Fruit fly (Drosophila melanogaster): ENCODE results near the gene Cad96Ca.

Gene Cad96Ca

dm6 chr3R:25176517-25176916, 31.6 kb downstream of the Cad96Ca start (continued):
- TF ChIP-seq CG13424 (tag; optimal IDR thresholded peaks at IDR 0.05) (no peak), Hmr (GFP tag; optimal IDR thresholded peaks at IDR 0.05) (peak; percentile 9), CG2120 (GFP tag; optimal IDR thresholded peaks at IDR 0.05) (peak; percentile 17), jing (GFP tag; optimal IDR thresholded peaks at IDR 0.05) (no peak), CG12299 (tag; optimal IDR thresholded peaks at IDR 0.05) (no peak), CG1603 (tag; optimal IDR thresholded peaks at IDR 0.05) (peak; percentile 18), CHES-1-like (GFP tag; optimal IDR thresholded peaks at IDR 0.05) (no peak), Scr (GFP tag; IDR thresholded peaks at IDR 0.05; ENCODE audit: partially characterized antibody) (no peak), Pdp1 (GFP tag; optimal IDR thresholded peaks at IDR 0.05) (peak in 1 of 2 experiments; percentile 12), Optix (GFP tag; IDR thresholded peaks at IDR 0.05) (no peak), cas (GFP tag; IDR thresholded peaks at IDR 0.05) (no peak), Oaz (GFP tag; IDR thresholded peaks at IDR 0.05) (no peak), CG4820 (GFP tag; optimal IDR thresholded peaks at IDR 0.05) (no peak), Ets65A (GFP tag) (no peak), CG10274 (GFP tag; optimal IDR thresholded peaks at IDR 0.05) (no peak), Sin3A (optimal IDR thresholded peaks at IDR 0.05) (no peak), Deaf1 (tag; optimal IDR thresholded peaks at IDR 0.05) (no peak), CG17912 (GFP tag; optimal IDR thresholded peaks at IDR 0.05) (no peak), Myb (GFP tag; optimal IDR thresholded peaks at IDR 0.05) (no peak), Dad (GFP tag; optimal IDR thresholded peaks at IDR 0.05) (no peak), Dek (tag; optimal IDR thresholded peaks at IDR 0.05) (no peak), CG18764 (GFP tag; optimal IDR thresholded peaks at IDR 0.05) (no peak), Sox102F (GFP tag; optimal IDR thresholded peaks at IDR 0.05) (peak; percentile 18), row (GFP tag; IDR thresholded peaks at IDR 0.05) (peak; percentile 51), gro (GFP tag; optimal IDR thresholded peaks at IDR 0.05) (no peak), CG18619 (GFP tag; optimal IDR thresholded peaks at IDR 0.05) (no peak), CG9437 (GFP tag; optimal IDR thresholded peaks at IDR 0.05) (no peak), CG34376 (GFP tag; optimal IDR thresholded peaks at IDR 0.05) (no peak), Six4 (GFP tag; optimal IDR thresholded peaks at IDR 0.05) (no peak), chn (GFP tag; optimal IDR thresholded peaks at IDR 0.05) (no peak), zen2 (GFP tag; IDR thresholded peaks at IDR 0.05; ENCODE audit: partially characterized antibody) (no peak), CG16815 (GFP tag; optimal IDR thresholded peaks at IDR 0.05) (no peak), CG3995 (GFP tag; optimal IDR thresholded peaks at IDR 0.05) (no peak), CG18011 (GFP tag; optimal IDR thresholded peaks at IDR 0.05) (no peak), CG12659 (GFP tag; optimal IDR thresholded peaks at IDR 0.05) (no peak), phol (tag; optimal IDR thresholded peaks at IDR 0.05) (peak; percentile 18), wek (GFP tag; optimal IDR thresholded peaks at IDR 0.05) (no peak), hth (optimal IDR thresholded peaks at IDR 0.05) (no peak), lab (GFP tag; optimal IDR thresholded peaks at IDR 0.05) (peak; percentile 11), tap (tag; optimal IDR thresholded peaks at IDR 0.05) (no peak), CG15011 (GFP tag; optimal IDR thresholded peaks at IDR 0.05) (no peak), ash1 (GFP tag; optimal IDR thresholded peaks at IDR 0.05) (no peak), CG10431 (GFP tag; optimal IDR thresholded peaks at IDR 0.05) (no peak), zfh2 (GFP tag; optimal IDR thresholded peaks at IDR 0.05) (no peak), CG7987 (GFP tag; optimal IDR thresholded peaks at IDR 0.05) (no peak), danr (GFP tag; IDR thresholded peaks at IDR 0.05) (no peak), Usf (GFP tag; optimal IDR thresholded peaks at IDR 0.05) (no peak), CG1024 (GFP tag; IDR thresholded peaks at IDR 0.05) (0 out of 2 replicates have a peak, but pooled peaks have one; percentile 5), CG7963 (GFP tag; IDR thresholded peaks at IDR 0.05; ENCODE audit: partially characterized antibody) (no peak), CG6175 (GFP tag; IDR thresholded peaks at IDR 0.05) (no peak), esg (GFP tag; conservative IDR thresholded peaks at IDR 0.05) (0 out of 2 replicates have a peak, but pooled peaks have one; percentile 5), tup (GFP tag; optimal IDR thresholded peaks at IDR 0.05) (no peak)
